Worm (Caenorhabditis elegans) whole organism, L4 larva: ENCODE measurements around the gene Y69A2AR.24.

Experiments
- jun-1 ChIP-seq: fragments of 150-350 bp; optimal IDR thresholded peaks from 2 replicates; lab custom pipeline; 2014; ENCODE audit warnings: missing biosample characterization, missing genetic modification reagents, missing genetic modification characterization
- madf-9 ChIP-seq: fragments of 200-800 bp; sonication (Bioruptor generic); conservative IDR thresholded peaks from 2 replicates; pipeline ENCODE4 v1.3.6; 2022; ENCODE audit warnings: missing genetic modification reagents, missing genetic modification characterization, missing compliant biosample characterization
- mep-1 ChIP-seq: fragments of 150-350 bp; sonication (generic microtip); optimal IDR thresholded peaks from 3 replicates; lab custom pipeline; 2014; ENCODE audit warnings: missing biosample characterization, missing genetic modification characterization
- nhr-28 ChIP-seq: fragments of 150-350 bp; optimal IDR thresholded peaks from 2 replicates; lab custom pipeline; 2014; ENCODE audit warnings: missing biosample characterization, missing genetic modification characterization
- nhr-77 ChIP-seq: fragments of 150-350 bp; optimal IDR thresholded peaks from 2 replicates; lab custom pipeline; 2014; ENCODE audit warnings: missing biosample characterization, missing genetic modification characterization
- skn-1 ChIP-seq: fragments of 150-350 bp; optimal IDR thresholded peaks from 2 replicates; lab custom pipeline; 2014; ENCODE audit warnings: missing biosample characterization, missing genetic modification characterization
- tra-1 ChIP-seq: fragments of 200-800 bp; sonication (Bioruptor generic); IDR thresholded peaks from 2 replicates; pipeline ENCODE4 v1.3.6; 2022; ENCODE audit warnings: missing genetic modification reagents, missing genetic modification characterization, missing compliant biosample characterization
- unc-62 ChIP-seq, 3 experiments: fragments of 150-350 bp in 1 of 3; sonication (generic microtip); optimal IDR thresholded peaks in 2 of 3; peaks in 1 of 3; 1 replicate in 1 of 3; 2 replicates in 2 of 3; lab custom pipeline; 2014 to 2017; ENCODE audit warnings: missing biosample characterization in 3 of 3, missing genetic modification characterization in 3 of 3, missing genetic modification reagents in 3 of 3, missing genotype in 1 of 3
- ztf-11 ChIP-seq: fragments of 150-350 bp; optimal IDR thresholded peaks from 2 replicates; lab custom pipeline; 2014; ENCODE audit warnings: missing biosample characterization, missing genetic modification characterization

DNA sequence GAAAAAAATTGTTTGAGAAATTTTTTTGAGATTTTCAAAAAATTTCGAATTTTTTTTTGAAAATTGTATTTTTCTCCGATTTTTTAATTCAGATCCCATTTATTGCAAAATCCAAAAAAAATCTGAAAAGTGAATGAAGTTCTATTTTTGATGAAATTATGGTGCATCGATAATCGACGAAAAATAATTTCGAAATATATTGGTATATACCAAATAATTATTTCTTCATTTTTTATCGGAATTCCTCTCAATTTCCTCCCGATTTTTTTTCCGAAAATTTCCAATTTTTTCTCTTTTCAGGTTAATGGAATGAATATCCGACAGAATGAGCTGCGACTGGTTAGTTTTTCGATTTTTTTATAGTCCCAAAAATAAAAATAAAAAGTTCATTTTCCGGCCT, 37.0 kb upstream of the Y69A2AR.24 start, which contains the start of gene epg-9:
- TF ChIP-seq ztf-11 (tag; lab: Kevin White, UChicago), result no peak
- TF ChIP-seq tra-1 (GFP tag; lab: Robert Waterston, UW), result no peak
- TF ChIP-seq unc-62 (GFP tag; optimal IDR thresholded peaks at IDR 0.05 in 1 of 2; lab: Kevin White, UChicago), result no peak
- no peak for TF ChIP-seq unc-62 (tag; optimal IDR thresholded peaks at IDR 0.05; lab: Kevin White, UChicago)
- no peak for TF ChIP-seq jun-1 (tag; lab: Kevin White, UChicago)
- no peak for TF ChIP-seq nhr-77 (tag; lab: Kevin White, UChicago)
- no peak for TF ChIP-seq madf-9 (GFP tag; lab: Robert Waterston, UW)
- TF ChIP-seq nhr-28 (tag; lab: Kevin White, UChicago), result no peak
- no peak for TF ChIP-seq mep-1 (tag; lab: Kevin White, UChicago)
- no peak for TF ChIP-seq skn-1
